Worm (Caenorhabditis elegans) whole organism, L3 larva: ENCODE measurements around the gene C48B4.13.

ENCODE experiments used
- ama-1 ChIP-seq: fragments of 150-350 bp; optimal IDR thresholded peaks from 2 replicates; lab custom pipeline; 2018
- fkh-2 ChIP-seq: fragments of 150-350 bp; optimal IDR thresholded peaks from 2 replicates; lab custom pipeline; 2014; ENCODE audit warnings: missing biosample characterization, missing genetic modification reagents, missing genetic modification characterization
- nhr-12 ChIP-seq: fragments of 150-350 bp; optimal IDR thresholded peaks from 2 replicates; lab custom pipeline; 2014; ENCODE audit warnings: missing biosample characterization, missing genetic modification characterization
- nhr-77 ChIP-seq: fragments of 150-350 bp; optimal IDR thresholded peaks from 2 replicates; lab custom pipeline; 2014; ENCODE audit warnings: missing biosample characterization, missing genetic modification characterization

DNA sequence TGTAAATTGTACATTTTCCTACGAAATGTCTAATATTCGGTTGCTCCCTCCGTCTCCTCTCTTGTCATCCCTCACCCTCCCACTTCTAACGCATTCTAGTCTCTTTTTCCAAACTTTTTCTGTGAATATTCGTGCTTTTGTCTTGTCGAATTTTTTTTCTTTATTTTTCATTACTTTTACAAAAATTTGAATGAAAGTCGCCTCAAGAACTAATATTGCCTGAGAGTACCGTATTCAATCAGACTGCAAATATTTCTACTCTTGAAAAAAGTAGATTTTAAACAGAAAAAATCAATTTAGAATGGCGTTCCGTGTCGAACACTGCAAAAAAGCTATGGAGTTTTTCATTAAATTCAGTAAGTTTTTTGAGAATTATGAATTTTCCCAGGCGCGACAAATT lies 12.3 kb upstream of the C48B4.13 start, which contains the start of gene ZK1098.11:
- no peak for TF ChIP-seq nhr-77 (tag; lab: Kevin White, UChicago)
- TF ChIP-seq nhr-12 (tag; lab: Kevin White, UChicago) = no peak
- TF ChIP-seq fkh-2 (tag; lab: Kevin White, UChicago) = no peak
- TF ChIP-seq ama-1 (lab: Kevin White, UChicago) = no peak
